Worm (Caenorhabditis elegans): ENCODE results near the gene glrx-22.

The glrx-22 gene

ce11 chrIV:8192878-8193277 is 8.2 kb downstream of the glrx-22 start:
- TF ChIP-seq drap-1 (GFP tag; optimal IDR thresholded peaks at IDR 0.05) (no peak), unc-120 (tag; optimal IDR thresholded peaks at IDR 0.05; ENCODE audit: poor library complexity, severe bottlenecking) (no peak), nhr-2 (tag; optimal IDR thresholded peaks at IDR 0.05) (no peak), lin-13 (tag; optimal IDR thresholded peaks at IDR 0.05) (no peak), lin-32 (GFP tag; optimal IDR thresholded peaks at IDR 0.05) (no peak), sptf-1 (tag; optimal IDR thresholded peaks at IDR 0.05) (no peak)

ce11 chrIV:8189667-8190066 is 11.4 kb downstream of the glrx-22 start:
- TF ChIP-seq snpc-4 (tag; optimal IDR thresholded peaks at IDR 0.05) (no peak), drap-1 (GFP tag; optimal IDR thresholded peaks at IDR 0.05) (no peak), ceh-43 (GFP tag; optimal IDR thresholded peaks at IDR 0.05) (no peak), cnd-1 (tag; optimal IDR thresholded peaks at IDR 0.05) (no peak), M03D4.4 (tag; optimal IDR thresholded peaks at IDR 0.05) (no peak), mep-1 (tag; optimal IDR thresholded peaks at IDR 0.05) (no peak), mab-5 (tag; optimal IDR thresholded peaks at IDR 0.05) (no peak), mls-2 (tag; optimal IDR thresholded peaks at IDR 0.05) (no peak), ceh-39 (tag; optimal IDR thresholded peaks at IDR 0.05) (no peak), lin-32 (GFP tag; optimal IDR thresholded peaks at IDR 0.05) (no peak)

ce11 chrIV:8188421-8189112 is 12.5 kb downstream of the glrx-22 start:
- TF ChIP-seq ztf-11 (tag; optimal IDR thresholded peaks at IDR 0.05) (no peak), nhr-237 (tag; optimal IDR thresholded peaks at IDR 0.05) (no peak), nhr-76 (tag; optimal IDR thresholded peaks at IDR 0.05) (no peak), unc-120 (tag; optimal IDR thresholded peaks at IDR 0.05; ENCODE audit: poor library complexity, severe bottlenecking) (no peak), cnd-1 (tag; optimal IDR thresholded peaks at IDR 0.05) (no peak), unc-62 (GFP tag; optimal IDR thresholded peaks at IDR 0.05) (no peak), nhr-12 (tag; optimal IDR thresholded peaks at IDR 0.05) (no peak), tbx-8 (GFP tag; optimal IDR thresholded peaks at IDR 0.05) (no peak), mls-2 (tag; optimal IDR thresholded peaks at IDR 0.05) (no peak), mab-5 (tag; optimal IDR thresholded peaks at IDR 0.05) (no peak), lin-32 (GFP tag; optimal IDR thresholded peaks at IDR 0.05) (no peak), ces-1 (GFP tag; optimal IDR thresholded peaks at IDR 0.05) (no peak), elt-3 (tag; optimal IDR thresholded peaks at IDR 0.05) (no peak), ceh-83 (GFP tag; optimal IDR thresholded peaks at IDR 0.05) (no peak), snpc-4 (tag; optimal IDR thresholded peaks at IDR 0.05) (no peak)

ce11 chrIV:8183313-8183712 is 17.7 kb downstream of the glrx-22 start:
- TF ChIP-seq ztf-11 (tag; optimal IDR thresholded peaks at IDR 0.05) (no peak), mls-2 (tag; optimal IDR thresholded peaks at IDR 0.05) (peak; percentile 63), lsy-2 (tag; optimal IDR thresholded peaks at IDR 0.05) (no peak), elt-3 (tag; optimal IDR thresholded peaks at IDR 0.05) (no peak), nhr-2 (tag; optimal IDR thresholded peaks at IDR 0.05) (no peak), M03D4.4 (tag; optimal IDR thresholded peaks at IDR 0.05) (peak; percentile 8), cnd-1 (tag; optimal IDR thresholded peaks at IDR 0.05) (peak; percentile 36), ces-1 (GFP tag; optimal IDR thresholded peaks at IDR 0.05) (peak; percentile 81), sptf-1 (tag; optimal IDR thresholded peaks at IDR 0.05) (peak; percentile 43), lin-32 (GFP tag; optimal IDR thresholded peaks at IDR 0.05) (no peak), nhr-237 (tag; optimal IDR thresholded peaks at IDR 0.05) (no peak), pha-4 (tag; optimal IDR thresholded peaks at IDR 0.05) (no peak), flh-1 (GFP tag; optimal IDR thresholded peaks at IDR 0.05) (no peak), zip-8 (tag; optimal IDR thresholded peaks at IDR 0.05) (no peak)

- TF ChIP-seq nhr-2 (tag; optimal IDR thresholded peaks at IDR 0.05), result peak; percentile 55
- peak; percentile 12 for TF ChIP-seq ztf-11 (tag; optimal IDR thresholded peaks at IDR 0.05)
- TF ChIP-seq hlh-1 (tag; optimal IDR thresholded peaks at IDR 0.05), result peak; percentile 15
- TF ChIP-seq pha-4 (tag; optimal IDR thresholded peaks at IDR 0.05), result peak; percentile 13
- TF ChIP-seq ces-1 (GFP tag; optimal IDR thresholded peaks at IDR 0.05), result peak; percentile 80
- peak; percentile 61 for TF ChIP-seq cnd-1 (tag; optimal IDR thresholded peaks at IDR 0.05)
- no peak for TF ChIP-seq nhr-237 (tag; optimal IDR thresholded peaks at IDR 0.05)
- TF ChIP-seq elt-1 (tag; optimal IDR thresholded peaks at IDR 0.05; ENCODE audit: borderline replicate concordance, insufficient read depth), result no peak
Observed at ce11 chrIV:8182566-8182965, 18.5 kb downstream of the glrx-22 start.

Data from whole organism, mixed stage, embryonic.